Fruit fly (Drosophila melanogaster) Kc167 (cell line): ENCODE data around the gene CG3919.

Source experiments
- Myc ChIP-seq: fragments of >200 bp; optimal IDR thresholded peaks from 2 replicates; lab custom pipeline; 2017; ENCODE audit warnings: missing external identifiers
- insv ChIP-seq: fragments of >200 bp; optimal IDR thresholded peaks from 3 replicates; lab custom pipeline; 2018; ENCODE audit warnings: missing external identifiers
- psq ChIP-seq: fragments of >200 bp; optimal IDR thresholded peaks from 2 replicates; lab custom pipeline; 2017; ENCODE audit warnings: missing external identifiers
- ttk ChIP-seq: sonication (Bioruptor generic); optimal IDR thresholded peaks from 2 replicates; lab custom pipeline; 2017; ENCODE audit warnings: missing external identifiers

DNA sequence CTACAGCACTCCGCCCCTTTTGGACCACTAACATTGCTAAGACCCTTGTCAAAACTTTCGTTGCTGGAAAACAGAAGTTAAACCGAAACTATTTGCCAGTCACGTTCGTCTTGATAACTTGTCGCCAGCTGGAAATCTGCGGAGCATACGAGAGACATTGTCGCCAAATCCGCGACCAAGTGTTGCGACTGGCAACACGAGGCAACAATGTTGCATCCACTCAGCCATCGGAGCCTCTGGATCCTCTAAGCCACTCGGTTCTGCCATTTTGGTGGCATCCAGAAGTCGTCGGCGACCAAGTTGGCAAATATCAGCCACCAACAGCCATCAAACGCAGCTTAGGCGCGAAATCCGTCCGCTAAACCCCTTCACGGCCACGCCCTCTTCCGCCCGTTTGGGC is 34.6 kb upstream of the CG3919 start:
- TF ChIP-seq psq (lab: Kevin White, UChicago) (no peak), Myc (lab: Kevin White, UChicago) (no peak), insv (lab: Kevin White, UChicago) (no peak), ttk (lab: Kevin White, UChicago) (no peak)
